Fruit fly (Drosophila melanogaster): ENCODE results near the gene Ugt304A1.

Gene Ugt304A1

dm6 chr3R:11221437-11222230 lies 46.4 kb upstream of the Ugt304A1 start, which contains the start of the genes CG6693 and RpL3 (continued):
- peak; percentile 47; the same call in 1 of the 2 replicates for TF ChIP-seq E2f1 (GFP tag; IDR thresholded peaks at IDR 0.05)
- no peak for TF ChIP-seq Elba2 (GFP tag; optimal IDR thresholded peaks at IDR 0.05)
- TF ChIP-seq fru (optimal IDR thresholded peaks at IDR 0.05), result no peak
- TF ChIP-seq B-H2 (GFP tag; optimal IDR thresholded peaks at IDR 0.05), result peak; percentile 89
- peak; percentile 94 for TF ChIP-seq Hmr (GFP tag; optimal IDR thresholded peaks at IDR 0.05)
- TF ChIP-seq MESR4 (GFP tag; optimal IDR thresholded peaks at IDR 0.05), result peak; percentile 98
- peak; percentile 87 for TF ChIP-seq sqz (GFP tag; optimal IDR thresholded peaks at IDR 0.05)
- peak; percentile 46 for TF ChIP-seq ems (GFP tag; optimal IDR thresholded peaks at IDR 0.05)
- TF ChIP-seq tgo (GFP tag; IDR thresholded peaks at IDR 0.05), result peak; percentile 22; the same call in 1 of the 3 replicates
- no peak for TF ChIP-seq sim (GFP tag; IDR thresholded peaks at IDR 0.05)
- TF ChIP-seq nmo (GFP tag; optimal IDR thresholded peaks at IDR 0.05), result peak; percentile 70
- TF ChIP-seq C15 (GFP tag; IDR thresholded peaks at IDR 0.05), result peak; percentile 47; the same call in 1 of the 3 replicates
- no peak for TF ChIP-seq CG9215 (GFP tag; IDR thresholded peaks at IDR 0.05)
- peak; percentile 79 for TF ChIP-seq cg (GFP tag; optimal IDR thresholded peaks at IDR 0.05)
- peak; percentile 51 for TF ChIP-seq fd96Cb (tag; optimal IDR thresholded peaks at IDR 0.05)
- TF ChIP-seq HLHmδ (GFP tag; optimal IDR thresholded peaks at IDR 0.05), result peak; percentile 95
- peak; percentile 52; the same call in 1 of the 2 replicates for TF ChIP-seq wdn (GFP tag; IDR thresholded peaks at IDR 0.05)
- TF ChIP-seq CG1602 (GFP tag; optimal IDR thresholded peaks at IDR 0.05), result peak; percentile 21
- peak; percentile 38 for TF ChIP-seq CG12744 (GFP tag; optimal IDR thresholded peaks at IDR 0.05)
- no peak for TF ChIP-seq ro (GFP tag; IDR thresholded peaks at IDR 0.05)
- TF ChIP-seq dan (GFP tag; IDR thresholded peaks at IDR 0.05), result no peak
- peak; percentile 53 for TF ChIP-seq disco-r (GFP tag; optimal IDR thresholded peaks at IDR 0.05)
- peak; percentile 37 for TF ChIP-seq Taf1 (GFP tag; IDR thresholded peaks at IDR 0.05)
- peak; percentile 76 for TF ChIP-seq CG4854 (GFP tag; optimal IDR thresholded peaks at IDR 0.05)
- TF ChIP-seq CG13894 (tag; optimal IDR thresholded peaks at IDR 0.05), result peak; percentile 91
- peak; percentile 44 for TF ChIP-seq Blimp-1 (GFP tag; optimal IDR thresholded peaks at IDR 0.05)
- TF ChIP-seq HmgZ (tag; optimal IDR thresholded peaks at IDR 0.05), result peak; percentile 81
- TF ChIP-seq nau (GFP tag; optimal IDR thresholded peaks at IDR 0.05), result no peak
- TF ChIP-seq ab (GFP tag; optimal IDR thresholded peaks at IDR 0.05), result peak; percentile 38
- TF ChIP-seq CG15514 (GFP tag; optimal IDR thresholded peaks at IDR 0.05), result peak; percentile 87
- peak; percentile 62 for TF ChIP-seq CG18764 (GFP tag; optimal IDR thresholded peaks at IDR 0.05)
- TF ChIP-seq Hr3 (GFP tag; optimal IDR thresholded peaks at IDR 0.05), result peak; percentile 42
- TF ChIP-seq CG34224 (GFP tag; IDR thresholded peaks at IDR 0.05; ENCODE audit: partially characterized antibody), result no peak; the same call in 2 of the 3 replicates
- peak; percentile 24 for TF ChIP-seq CG7786 (GFP tag; optimal IDR thresholded peaks at IDR 0.05)
- peak; percentile 91 for TF ChIP-seq BtbVII (GFP tag; optimal IDR thresholded peaks at IDR 0.05)
- TF ChIP-seq CG12104 (GFP tag; optimal IDR thresholded peaks at IDR 0.05), result peak; percentile 74
- peak; percentile 86 for TF ChIP-seq Fer1 (GFP tag; optimal IDR thresholded peaks at IDR 0.05)
- TF ChIP-seq Jarid2 (GFP tag; optimal IDR thresholded peaks at IDR 0.05), result peak; percentile 85
- TF ChIP-seq p53 (GFP tag; optimal IDR thresholded peaks at IDR 0.05), result peak; percentile 45
- peak; percentile 56 for TF ChIP-seq CG3163 (GFP tag; optimal IDR thresholded peaks at IDR 0.05)
- peak; percentile 25 for TF ChIP-seq Atf-2 (GFP tag; optimal IDR thresholded peaks at IDR 0.05)
- TF ChIP-seq CG12155 (GFP tag; optimal IDR thresholded peaks at IDR 0.05), result peak; percentile 19
- TF ChIP-seq CG17186 (GFP tag; optimal IDR thresholded peaks at IDR 0.05), result peak; percentile 80
- TF ChIP-seq otp (GFP tag; IDR thresholded peaks at IDR 0.05), result peak; percentile 80; the same call in 2 of the 3 replicates
- TF ChIP-seq br (optimal IDR thresholded peaks at IDR 0.05), result no peak
- peak; percentile 84 for TF ChIP-seq gce (GFP tag; IDR thresholded peaks at IDR 0.05)
- peak; percentile 50 for TF ChIP-seq Mad (GFP tag; optimal IDR thresholded peaks at IDR 0.05)
- TF ChIP-seq CG4730 (GFP tag; IDR thresholded peaks at IDR 0.05), result peak; percentile 38
- TF ChIP-seq al (GFP tag; IDR thresholded peaks at IDR 0.05), result peak; percentile 29; the same call in 1 of the 2 replicates
- peak; percentile 83 for TF ChIP-seq Tbp (GFP tag; optimal IDR thresholded peaks at IDR 0.05)
